Worm (Caenorhabditis elegans) whole organism, L1 larva: ENCODE measurements around the gene sax-7.

Source experiments
- aha-1 ChIP-seq: fragments of 150-350 bp; optimal IDR thresholded peaks from 2 replicates; lab custom pipeline; 2014; ENCODE audit warnings: missing biosample characterization, missing genetic modification characterization
- ceh-88 ChIP-seq: fragments of 200-800 bp; sonication (Bioruptor generic); IDR thresholded peaks from 2 replicates; pipeline ENCODE4 v1.3.6; 2022; ENCODE audit warnings: missing genetic modification characterization, missing compliant biosample characterization
- lin-39 ChIP-seq: fragments of 150-350 bp; optimal IDR thresholded peaks from 2 replicates; lab custom pipeline; 2014; ENCODE audit warnings: missing biosample characterization, missing genetic modification reagents, missing genetic modification characterization
- nhr-19 ChIP-seq: fragments of 200-800 bp; sonication (Bioruptor generic); conservative IDR thresholded peaks from 2 replicates; pipeline ENCODE4 v1.3.6; 2022; ENCODE audit warnings: missing genetic modification characterization, missing compliant biosample characterization
- nhr-28 ChIP-seq: fragments of 150-350 bp; optimal IDR thresholded peaks from 2 replicates; lab custom pipeline; 2014; ENCODE audit warnings: missing biosample characterization, missing genetic modification characterization
- nhr-76 ChIP-seq: sonication (generic microtip); optimal IDR thresholded peaks from 2 replicates; lab custom pipeline; 2017; ENCODE audit warnings: missing biosample characterization, missing genetic modification characterization
- ztf-4 ChIP-seq: fragments of 150-350 bp; optimal IDR thresholded peaks from 2 replicates; lab custom pipeline; 2014; ENCODE audit warnings: missing biosample characterization, missing genetic modification characterization

DNA sequence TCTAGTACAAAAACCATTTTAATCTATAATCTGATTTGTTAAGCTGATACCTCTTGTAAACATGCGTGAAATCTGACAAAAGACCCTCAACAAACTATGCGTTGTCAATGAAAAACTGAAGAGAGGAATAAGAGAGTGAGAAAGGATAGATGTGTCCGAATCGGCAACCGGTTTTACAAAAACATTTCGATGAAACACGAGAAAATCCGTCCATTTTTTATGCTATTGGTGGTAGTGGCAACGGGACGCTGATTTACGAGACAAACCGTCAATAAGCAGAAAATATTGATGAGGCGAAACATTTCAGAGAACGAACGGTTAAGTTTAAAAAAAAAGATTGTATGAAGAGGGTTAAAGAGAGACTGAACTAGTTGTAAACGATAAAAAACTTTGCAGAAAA, 20.5 kb upstream of the sax-7 start:
- no peak for TF ChIP-seq nhr-28 (tag; lab: Kevin White, UChicago)
- no peak for TF ChIP-seq ztf-4 (tag; lab: Kevin White, UChicago)
- no peak for TF ChIP-seq nhr-76
- no peak for TF ChIP-seq lin-39 (tag; lab: Kevin White, UChicago)
- no peak for TF ChIP-seq aha-1 (tag; lab: Kevin White, UChicago)
- TF ChIP-seq nhr-19: peak; percentile 23; the same call in 1 of the 2 replicates
- no peak for TF ChIP-seq ceh-88 (GFP tag; lab: Robert Waterston, UW)
